Fruit fly (Drosophila melanogaster): ENCODE results near the gene sdk.

dm6 chrX:693911-694310 is 7.3 kb downstream of the sdk start:
- TF ChIP-seq ovo (GFP tag; optimal IDR thresholded peaks at IDR 0.05) (no peak), CG33017 (tag; optimal IDR thresholded peaks at IDR 0.05) (no peak), CG12768 (GFP tag; optimal IDR thresholded peaks at IDR 0.05) (no peak), cnc (optimal IDR thresholded peaks at IDR 0.05) (no peak), kay (GFP tag; ENCODE audit: borderline replicate concordance) (no peak), CG11617 (GFP tag; optimal IDR thresholded peaks at IDR 0.05) (no peak), CG7045 (GFP tag; optimal IDR thresholded peaks at IDR 0.05) (no peak), Clk (GFP tag; optimal IDR thresholded peaks at IDR 0.05) (no peak), CG1620 (GFP tag; optimal IDR thresholded peaks at IDR 0.05) (no peak)

All from whole organism, adult.